Worm (Caenorhabditis elegans): Measurements from ENCODE around the gene sma-4.

ce11 chrIII:5824450-5824972 lies 8.5 kb downstream of the sma-4 start:
- TF ChIP-seq T22C8.4 (GFP tag; IDR thresholded peaks at IDR 0.05) (no peak), ztf-23 (GFP tag; IDR thresholded peaks at IDR 0.05) (no peak), ref-1 (GFP tag; conservative IDR thresholded peaks at IDR 0.05) (no peak), med-1 (GFP tag; optimal IDR thresholded peaks at IDR 0.05; ENCODE audit: insufficient read depth) (no peak), klf-2 (GFP tag; conservative IDR thresholded peaks at IDR 0.05) (no peak), flt-1 (GFP tag; IDR thresholded peaks at IDR 0.05) (no peak), ztf-29 (GFP tag; IDR thresholded peaks at IDR 0.05) (no peak), cog-1 (tag; optimal IDR thresholded peaks at IDR 0.05) (no peak)

All from whole organism, midembryonic.